Fruit fly (Drosophila melanogaster) ovary, adult (tissue): ENCODE measurements around the gene Hem.

Source experiments
- CG17801 ChIP-seq: fragments of 200-800 bp; optimal IDR thresholded peaks from 2 replicates; lab custom pipeline; 2019; ENCODE audit warnings: missing biosample characterization, mild to moderate bottlenecking, missing genetic modification characterization, moderate library complexity; ENCODE audit not compliant: partially characterized antibody

Gene Hem

dm6 chr3L:22287994-22288766 lies at the start of gene Hem, which contains the start of gene IleRS:
TSS of gene Hem (minus strand) at chr3L:22288195.
TSS of gene IleRS (plus strand) at chr3L:22288665.
- peak; percentile 83 for TF ChIP-seq CG17801 (GFP tag; lab: Kevin White, UChicago)

DNA sequence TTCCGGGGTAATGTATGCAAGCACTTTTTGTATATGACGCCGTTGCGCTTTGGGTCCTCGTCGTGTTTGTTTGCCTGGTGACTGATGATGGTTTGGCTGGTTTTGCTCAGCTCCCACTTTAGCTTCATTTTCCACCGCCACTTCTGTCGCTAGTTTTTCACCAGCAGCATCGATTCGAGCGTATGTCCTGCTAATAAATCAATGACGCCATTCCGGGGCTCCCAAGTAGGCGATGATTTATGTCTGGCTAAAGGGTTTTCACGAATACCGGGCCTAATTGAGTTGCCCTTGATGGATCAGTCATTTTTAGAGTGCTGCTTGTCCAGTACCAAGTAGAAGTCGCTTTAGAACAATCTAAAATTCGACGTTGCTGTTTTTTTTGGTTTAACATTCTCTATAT lies 41.5 kb upstream of the Hem start, which contains the start of gene CG32450:
TSS of gene CG32450 (plus strand) at position 301 of the 400 bp plus-strand sequence.
- TF ChIP-seq CG17801 (GFP tag; lab: Kevin White, UChicago), result no peak

dm6 chr3L:22316913-22317312 lies 28.9 kb upstream of the Hem start:
- TF ChIP-seq CG17801 (GFP tag; lab: Kevin White, UChicago), result no peak

dm6 chr3L:22277186-22277585 lies 10.8 kb downstream of the Hem start:
- TF ChIP-seq CG17801 (GFP tag; lab: Kevin White, UChicago), result no peak

- TF ChIP-seq CG17801 (GFP tag; lab: Kevin White, UChicago), result no peak
These were observed 11.4 kb downstream of the Hem start for dm6 chr3L:22276614-22277013.

DNA sequence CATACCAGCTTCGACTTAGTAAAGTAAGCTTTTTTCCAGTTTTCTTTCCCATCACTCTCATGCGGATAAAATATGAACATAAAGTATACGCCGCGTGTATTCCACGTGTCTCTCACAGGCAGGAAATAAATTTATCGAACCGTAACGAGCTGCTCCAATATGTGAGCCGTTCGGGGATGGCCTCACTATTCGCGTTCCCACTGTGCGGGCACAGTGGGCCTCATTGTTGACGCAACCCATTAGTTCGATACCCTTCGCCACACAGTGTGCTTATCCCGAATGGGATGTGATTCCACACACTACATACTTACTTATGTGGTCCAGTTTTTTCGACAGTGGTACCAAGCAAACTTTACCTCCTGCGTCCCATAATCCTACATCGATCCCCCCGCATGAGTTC lies 12.0 kb downstream of the Hem start:
- no peak for TF ChIP-seq CG17801 (GFP tag; lab: Kevin White, UChicago)

- TF ChIP-seq CG17801 (GFP tag; lab: Kevin White, UChicago), result no peak
These were observed 14.3 kb downstream of the Hem start, which contains the start of gene Srpk79D for dm6 chr3L:22273529-22274301. TSS of gene Srpk79D (plus strand) at chr3L:22273985.

- peak; percentile 63 for TF ChIP-seq CG17801 (GFP tag; lab: Kevin White, UChicago)
These were observed 20.6 kb downstream of the Hem start, which contains the start of gene Csp for dm6 chr3L:22267248-22267957. TSS of gene Csp (plus strand) at chr3L:22267382.

dm6 chr3L:22266535-22266934 lies 21.5 kb downstream of the Hem start, which contains the start of gene CG11523:
TSS of gene CG11523 (minus strand) at chr3L:22266679.
- TF ChIP-seq CG17801 (GFP tag; lab: Kevin White, UChicago), result peak; percentile 15

- peak; percentile 4 for TF ChIP-seq CG17801 (GFP tag; lab: Kevin White, UChicago)
These were observed 25.1 kb downstream of the Hem start, which contains the start of the genes Rich and Ddx1 for dm6 chr3L:22262797-22263423. TSS of gene Rich (minus strand) at chr3L:22262921. TSS of gene Ddx1 (plus strand) at chr3L:22263369.

dm6 chr3L:22242241-22242640 lies 45.8 kb downstream of the Hem start:
- TF ChIP-seq CG17801 (GFP tag; lab: Kevin White, UChicago), result no peak

- TF ChIP-seq CG17801 (GFP tag; lab: Kevin White, UChicago), result no peak
These were observed 50.3 kb downstream of the Hem start for dm6 chr3L:22237658-22238057.
